Worm (Caenorhabditis elegans) whole organism, L4/young adult: ENCODE results near the gene C16C4.18.

ENCODE experiments used
- W03F9.2 ChIP-seq: fragments of 150-350 bp; optimal IDR thresholded peaks from 2 replicates; lab custom pipeline; 2014; ENCODE audit warnings: missing biosample characterization, missing genetic modification characterization
- dao-5 ChIP-seq: sonication (generic microtip); optimal IDR thresholded peaks from 2 replicates; lab custom pipeline; 2016; ENCODE audit warnings: missing genotype, missing genetic modification characterization, moderate library complexity, missing compliant biosample characterization
- him-1 ChIP-seq: sonication (generic microtip); optimal IDR thresholded peaks from 2 replicates; lab custom pipeline; 2016; ENCODE audit warnings: missing genotype, missing genetic modification reagents, missing genetic modification characterization, missing compliant biosample characterization

DNA sequence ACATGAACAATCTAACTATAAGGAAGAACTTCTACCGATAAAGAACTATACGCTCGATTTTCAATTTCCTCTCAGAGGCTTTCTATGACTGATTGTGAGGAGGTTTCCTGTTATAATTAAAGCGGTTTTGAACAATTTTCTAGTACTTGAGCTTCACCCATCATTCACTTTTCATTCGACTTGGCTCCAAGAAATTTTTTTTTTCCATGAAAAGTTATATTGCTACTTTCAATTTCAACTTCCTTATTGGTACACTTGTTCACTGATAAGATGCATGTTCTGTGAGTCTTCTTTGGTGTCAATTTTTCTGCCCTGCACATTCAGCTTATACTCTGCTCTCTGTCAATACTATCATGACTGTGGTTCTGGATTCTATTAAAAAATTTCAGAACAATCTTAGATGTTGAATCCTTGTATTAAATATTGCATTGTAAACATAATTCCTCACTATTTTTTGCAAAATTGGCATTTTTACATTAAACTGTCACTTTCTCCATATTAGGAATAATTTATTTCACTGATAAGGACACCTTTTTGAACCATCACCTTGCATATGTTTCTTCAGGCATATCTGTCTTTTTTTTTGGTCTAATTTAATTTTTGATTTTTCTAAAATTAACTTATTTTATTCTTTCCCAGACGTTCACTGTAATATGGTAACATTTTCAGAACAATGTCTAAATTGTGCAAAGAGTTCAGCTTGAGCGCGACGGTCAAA lies 9.9 kb upstream of the C16C4.18 start, which contains the start of gene math-10:
- TF ChIP-seq dao-5 (tag; lab: Kevin White, UChicago) (no peak), him-1 (no peak), W03F9.2 (tag; lab: Kevin White, UChicago) (no peak)
